Worm (Caenorhabditis elegans): ENCODE measurements around the gene C37E2.10.

Gene C37E2.10

ce11 chrX:14178688-14179087, at the start of gene C37E2.10:
Gene C37E2.10 (plus strand): TSS chrX:14178988.
- TF ChIP-seq ces-1 (GFP tag; optimal IDR thresholded peaks at IDR 0.05) (no peak), Y105C5A.15 (GFP tag; IDR thresholded peaks at IDR 0.05) (no peak), lin-1 (GFP tag; IDR thresholded peaks at IDR 0.05) (no peak), gei-8 (GFP tag; optimal IDR thresholded peaks at IDR 0.05) (no peak), pqm-1 (tag; optimal IDR thresholded peaks at IDR 0.05) (no peak)

DNA sequence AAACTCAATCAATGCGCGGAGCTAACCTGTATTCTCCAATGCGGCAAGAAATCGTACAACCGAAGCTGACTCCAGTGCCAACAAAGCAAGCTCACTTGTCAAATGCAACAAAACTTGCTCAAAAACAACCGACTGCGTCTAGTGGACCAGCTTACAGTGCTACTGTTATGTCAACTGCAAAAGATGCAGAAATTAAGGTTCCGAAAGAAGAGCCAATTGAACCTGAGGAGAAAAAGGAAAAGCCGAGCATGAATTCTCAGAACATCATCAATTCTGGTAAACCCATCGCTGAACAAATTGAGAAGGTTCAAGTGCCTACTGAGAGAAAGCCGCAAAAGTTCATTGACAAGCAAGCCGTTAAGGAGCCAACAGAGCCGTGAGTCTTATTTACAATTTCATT, 47.3 kb upstream of the C37E2.10 start:
- TF ChIP-seq nhr-28 (tag; optimal IDR thresholded peaks at IDR 0.05) = no peak
- TF ChIP-seq nhr-6 (tag; optimal IDR thresholded peaks at IDR 0.05) = no peak
- TF ChIP-seq aha-1 (tag) = peak; percentile 90
- TF ChIP-seq zfp-3 (GFP tag; conservative IDR thresholded peaks at IDR 0.05) = no peak
- no peak for TF ChIP-seq php-3 (GFP tag; IDR thresholded peaks at IDR 0.05)
- no peak for TF ChIP-seq unc-62 (GFP tag; optimal IDR thresholded peaks at IDR 0.05 in 1 of 2)
- TF ChIP-seq unc-62 (tag; optimal IDR thresholded peaks at IDR 0.05) = no peak

DNA sequence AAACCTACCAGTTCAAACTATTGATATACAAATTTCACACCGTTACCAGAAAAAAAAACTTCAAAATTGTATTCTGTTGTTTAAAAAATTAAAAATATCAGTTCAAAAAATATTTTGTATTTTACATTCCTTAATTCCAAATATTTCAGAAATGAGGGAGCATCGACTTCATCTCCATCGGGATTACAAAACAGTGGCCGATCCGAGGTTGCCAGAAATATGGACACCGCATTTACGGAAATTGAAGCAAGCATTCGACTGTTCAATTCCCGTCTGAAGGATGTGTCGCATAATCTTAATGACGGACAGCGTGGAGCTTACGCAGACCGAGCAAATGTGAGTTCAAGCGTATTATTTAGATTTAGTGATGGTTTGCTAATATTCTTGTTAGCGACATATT, 46.1 kb upstream of the C37E2.10 start:
- TF ChIP-seq ceh-62 (tag; optimal IDR thresholded peaks at IDR 0.05) (no peak), hlh-30 (tag; optimal IDR thresholded peaks at IDR 0.05; ENCODE audit: insufficient read depth) (no peak), attf-4 (tag; optimal IDR thresholded peaks at IDR 0.05) (no peak), unc-62 (GFP tag; optimal IDR thresholded peaks at IDR 0.05 in 1 of 2) (peak in 1 of 2 experiments; percentile 62), unc-62 (tag; optimal IDR thresholded peaks at IDR 0.05) (no peak), dmd-8 (GFP tag; IDR thresholded peaks at IDR 0.05) (no peak)

ce11 chrX:14134244-14134643, 44.5 kb upstream of the C37E2.10 start, which contains the start of gene F28H6.8:
Gene F28H6.8 (minus strand): TSS chrX:14134344.
- TF ChIP-seq unc-62 (GFP tag; optimal IDR thresholded peaks at IDR 0.05 in 1 of 2) (peak in 1 of 2 experiments; percentile 71), unc-62 (tag; optimal IDR thresholded peaks at IDR 0.05) (no peak), fkh-10 (GFP tag; optimal IDR thresholded peaks at IDR 0.05) (no peak)

ce11 chrX:14134883-14135282, 43.9 kb upstream of the C37E2.10 start:
- no peak for TF ChIP-seq zip-2 (tag; optimal IDR thresholded peaks at IDR 0.05)
- no peak for TF ChIP-seq ama-1 (optimal IDR thresholded peaks at IDR 0.05)
- TF ChIP-seq zag-1 (tag; optimal IDR thresholded peaks at IDR 0.05) = no peak
- TF ChIP-seq madf-5 (GFP tag; IDR thresholded peaks at IDR 0.05) = no peak
- TF ChIP-seq mep-1 (tag; optimal IDR thresholded peaks at IDR 0.05) = peak; percentile 51
- TF ChIP-seq daf-8 (GFP tag; IDR thresholded peaks at IDR 0.05) = no peak
- TF ChIP-seq mes-2 (tag; optimal IDR thresholded peaks at IDR 0.05; ENCODE audit: poor library complexity, severe bottlenecking) = peak; percentile 54
- no peak for TF ChIP-seq php-3 (GFP tag; IDR thresholded peaks at IDR 0.05)
- no peak for TF ChIP-seq dmd-9 (GFP tag; IDR thresholded peaks at IDR 0.05)
- no peak for TF ChIP-seq Y105C5A.15 (GFP tag; IDR thresholded peaks at IDR 0.05)
- TF ChIP-seq vab-7 (GFP tag; IDR thresholded peaks at IDR 0.05) = peak; percentile 68; the same call in 1 of the 2 replicates
- no peak for TF ChIP-seq aly-2 (tag; optimal IDR thresholded peaks at IDR 0.05)
- TF ChIP-seq hmg-1.1 (GFP tag; IDR thresholded peaks at IDR 0.05) = peak; percentile 52; the same call in 1 of the 2 replicates
- TF ChIP-seq R02D3.7 (tag; optimal IDR thresholded peaks at IDR 0.05) = no peak
- no peak for TF ChIP-seq ztf-7 (tag; optimal IDR thresholded peaks at IDR 0.05)
- no peak for TF ChIP-seq spr-1 (tag; optimal IDR thresholded peaks at IDR 0.05)
- TF ChIP-seq F49E8.2 (tag; optimal IDR thresholded peaks at IDR 0.05; ENCODE audit: borderline replicate concordance) = no peak
- peak; percentile 42; the same call in 1 of the 2 replicates for TF ChIP-seq tra-1 (GFP tag; IDR thresholded peaks at IDR 0.05)
- peak; percentile 81 for TF ChIP-seq lim-7 (GFP tag; IDR thresholded peaks at IDR 0.05)
- TF ChIP-seq set-16 (GFP tag; IDR thresholded peaks at IDR 0.05) = no peak
- TF ChIP-seq lin-29 (GFP tag; IDR thresholded peaks at IDR 0.05) = no peak
- TF ChIP-seq nhr-6 (tag; optimal IDR thresholded peaks at IDR 0.05) = no peak
- TF ChIP-seq unc-130 (GFP tag; optimal IDR thresholded peaks at IDR 0.05) = no peak
- no peak for TF ChIP-seq pqm-1 (tag; optimal IDR thresholded peaks at IDR 0.05)
- peak; percentile 71; the same call in 1 of the 2 replicates for TF ChIP-seq egl-43 (GFP tag; IDR thresholded peaks at IDR 0.05)
- TF ChIP-seq nhr-111 (GFP tag; optimal IDR thresholded peaks at IDR 0.05) = no peak
- no peak for TF ChIP-seq nhr-41 (GFP tag; IDR thresholded peaks at IDR 0.05)
- TF ChIP-seq ceh-32 (tag; optimal IDR thresholded peaks at IDR 0.05; ENCODE audit: poor library complexity) = no peak
- TF ChIP-seq cey-2 (tag; optimal IDR thresholded peaks at IDR 0.05; ENCODE audit: borderline replicate concordance, insufficient read depth) = no peak
- no peak for TF ChIP-seq nhr-77 (tag; optimal IDR thresholded peaks at IDR 0.05)
- no peak for TF ChIP-seq hlh-30 (tag; optimal IDR thresholded peaks at IDR 0.05; ENCODE audit: insufficient read depth)
- TF ChIP-seq snpc-4 (tag; optimal IDR thresholded peaks at IDR 0.05) = no peak

Data from whole organism, L4 larva.